Worm (Caenorhabditis elegans) whole organism, L4/young adult: Measurements from ENCODE around the gene F28E10.4.

Source experiments
- W03F9.2 ChIP-seq: fragments of 150-350 bp; optimal IDR thresholded peaks from 2 replicates; lab custom pipeline; 2014; ENCODE audit warnings: missing biosample characterization, missing genetic modification characterization
- dao-5 ChIP-seq: sonication (generic microtip); optimal IDR thresholded peaks from 2 replicates; lab custom pipeline; 2016; ENCODE audit warnings: missing genotype, missing genetic modification characterization, moderate library complexity, missing compliant biosample characterization
- him-1 ChIP-seq: sonication (generic microtip); optimal IDR thresholded peaks from 2 replicates; lab custom pipeline; 2016; ENCODE audit warnings: missing genotype, missing genetic modification reagents, missing genetic modification characterization, missing compliant biosample characterization

The F28E10.4 gene

ce11 chrIV:4570599-4570998 lies 3.4 kb upstream of the F28E10.4 start:
- TF ChIP-seq W03F9.2 (tag; lab: Kevin White, UChicago): no peak
- peak; percentile 62 for TF ChIP-seq him-1

DNA sequence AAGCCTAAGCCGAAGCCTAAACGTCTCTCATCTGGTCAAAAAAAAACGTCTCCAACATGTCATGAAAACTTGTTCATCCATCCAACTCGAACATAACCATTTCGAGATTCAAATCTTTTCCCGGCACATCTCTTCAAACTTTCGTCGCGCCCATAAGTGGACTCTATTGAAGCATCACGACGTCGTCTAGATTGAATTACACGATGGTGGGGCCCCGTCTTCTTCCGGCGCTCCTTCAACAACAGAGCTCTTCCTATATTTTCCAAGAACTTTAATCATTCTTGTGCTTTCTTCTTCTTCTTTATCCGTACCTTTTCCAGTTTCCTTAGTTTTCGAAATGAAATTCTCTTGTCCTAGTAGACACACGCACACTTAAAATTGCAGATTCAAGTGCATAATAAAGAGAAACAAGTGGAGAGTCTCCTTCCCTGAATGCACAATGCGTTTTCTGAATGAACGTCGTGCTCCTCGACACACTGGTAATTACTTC lies 1.2 kb upstream of the F28E10.4 start, which contains the start of gene F28E10.1:
Gene F28E10.1, plus strand, starts transcription at position 440 of the 490 bp plus-strand sequence.
- no peak for TF ChIP-seq dao-5 (tag; lab: Kevin White, UChicago)
- no peak for TF ChIP-seq W03F9.2 (tag; lab: Kevin White, UChicago)
- TF ChIP-seq him-1: no peak

ce11 chrIV:4565882-4566281 lies 1.4 kb downstream of the F28E10.4 start:
- TF ChIP-seq W03F9.2 (tag; lab: Kevin White, UChicago) (no peak), dao-5 (tag; lab: Kevin White, UChicago) (no peak), him-1 (no peak)

DNA sequence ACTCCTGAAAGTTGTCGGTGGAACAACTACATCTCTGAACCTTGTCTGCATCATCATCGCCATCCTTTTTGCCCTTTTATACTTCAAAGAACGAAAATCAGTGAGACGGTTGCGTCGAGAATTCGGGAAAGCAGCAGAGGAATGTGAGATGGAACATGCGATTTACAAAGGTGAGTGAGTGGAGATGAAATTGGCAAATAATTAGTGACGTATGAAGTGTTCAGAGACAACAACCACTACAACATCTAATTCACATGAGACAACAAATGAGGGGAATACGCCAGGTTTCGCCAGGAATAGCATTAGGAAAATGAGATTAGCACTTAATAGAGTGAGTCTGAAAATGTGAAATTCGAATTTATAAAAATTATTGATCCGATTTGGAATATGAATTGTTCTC lies 2.7 kb downstream of the F28E10.4 start:
- no peak for TF ChIP-seq W03F9.2 (tag; lab: Kevin White, UChicago)
- TF ChIP-seq dao-5 (tag; lab: Kevin White, UChicago): no peak
- no peak for TF ChIP-seq him-1

- TF ChIP-seq him-1 (no peak), dao-5 (tag; lab: Kevin White, UChicago) (no peak), W03F9.2 (tag; lab: Kevin White, UChicago) (no peak)
Measured at ce11 chrIV:4562599-4563116, 4.6 kb downstream of the F28E10.4 start, which contains the start of gene igeg-1. Gene igeg-1, plus strand, starts transcription at chrIV:4562649.

ce11 chrIV:4559160-4559559 lies 8.1 kb downstream of the F28E10.4 start:
- TF ChIP-seq him-1 (no peak), W03F9.2 (tag; lab: Kevin White, UChicago) (no peak), dao-5 (tag; lab: Kevin White, UChicago) (no peak)

ce11 chrIV:4557731-4558130 lies 9.5 kb downstream of the F28E10.4 start:
- no peak for TF ChIP-seq him-1
- no peak for TF ChIP-seq W03F9.2 (tag; lab: Kevin White, UChicago)
- TF ChIP-seq dao-5 (tag; lab: Kevin White, UChicago): no peak

- no peak for TF ChIP-seq W03F9.2 (tag; lab: Kevin White, UChicago)
Measured at ce11 chrIV:4557130-4557529, 10.1 kb downstream of the F28E10.4 start.

DNA sequence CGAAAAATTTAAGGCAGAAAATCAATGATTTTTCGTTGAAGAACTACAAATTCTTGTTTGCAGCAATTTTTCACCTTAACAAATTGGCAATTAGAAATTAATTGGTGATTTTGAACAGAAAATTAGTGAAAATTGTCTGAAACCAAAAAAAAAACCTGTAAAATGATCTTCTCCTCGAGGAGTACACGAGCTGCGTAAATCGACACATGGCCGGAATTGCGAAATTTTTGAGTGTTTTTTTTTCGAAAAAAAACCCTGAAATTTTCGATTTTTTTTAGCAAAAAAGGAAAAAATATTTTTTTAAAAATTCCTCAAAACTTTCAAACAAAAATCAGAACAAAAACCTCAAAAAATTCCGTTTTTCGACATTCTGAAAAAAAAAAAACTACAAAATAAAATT lies 15.7 kb downstream of the F28E10.4 start:
- TF ChIP-seq W03F9.2 (tag; lab: Kevin White, UChicago): no peak
- TF ChIP-seq dao-5 (tag; lab: Kevin White, UChicago): no peak
- TF ChIP-seq him-1: no peak

DNA sequence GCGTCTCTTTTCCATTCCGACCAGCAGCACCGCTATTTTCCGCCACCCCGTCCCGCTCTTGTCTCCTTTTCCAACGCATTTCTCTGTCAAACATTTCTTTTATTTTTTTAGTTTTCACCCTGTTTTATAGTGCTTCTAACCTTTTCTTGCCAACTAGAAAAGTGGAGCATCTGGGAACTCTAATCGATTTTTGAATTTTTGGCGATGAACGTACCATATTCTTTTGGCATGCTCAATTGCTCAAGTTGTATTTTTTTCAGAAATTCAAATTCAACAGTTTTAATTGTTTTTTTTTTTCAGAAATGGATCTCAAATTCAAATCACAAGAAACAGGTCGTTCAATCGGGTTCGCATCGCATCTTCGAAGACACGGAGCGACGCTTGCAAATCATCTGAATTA lies 19.0 kb downstream of the F28E10.4 start, which contains the start of gene ZK185.1:
Gene ZK185.1, plus strand, starts transcription at position 301 of the 400 bp plus-strand sequence.
- no peak for TF ChIP-seq him-1
- no peak for TF ChIP-seq dao-5 (tag; lab: Kevin White, UChicago)
- TF ChIP-seq W03F9.2 (tag; lab: Kevin White, UChicago): no peak

- TF ChIP-seq him-1 (no peak), W03F9.2 (tag; lab: Kevin White, UChicago) (no peak), dao-5 (tag; lab: Kevin White, UChicago) (no peak)
Measured at ce11 chrIV:4545818-4546217, 21.4 kb downstream of the F28E10.4 start, which contains the start of gene ZK185.5. Gene ZK185.5, minus strand, starts transcription at chrIV:4545918.

DNA sequence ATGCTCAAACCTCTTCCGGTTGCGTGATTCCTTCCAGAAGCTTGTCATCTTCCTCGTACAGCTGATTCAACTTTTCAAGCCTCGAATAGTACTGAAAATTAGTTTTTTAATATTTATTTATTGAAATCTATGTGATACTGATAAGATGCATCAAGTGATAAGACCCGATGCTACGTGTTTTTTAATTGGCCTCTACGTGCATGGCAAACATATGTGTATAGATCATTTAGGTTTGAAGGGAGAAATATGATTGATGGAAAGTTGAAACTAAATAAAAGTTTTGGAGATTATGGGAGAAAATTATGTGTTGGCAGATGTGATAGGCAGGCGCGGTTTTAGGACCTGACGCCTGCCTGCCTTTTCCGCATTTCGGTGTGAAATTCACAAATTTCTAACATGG lies 23.0 kb downstream of the F28E10.4 start:
- TF ChIP-seq him-1 (no peak), W03F9.2 (tag; lab: Kevin White, UChicago) (peak; percentile 5)

DNA sequence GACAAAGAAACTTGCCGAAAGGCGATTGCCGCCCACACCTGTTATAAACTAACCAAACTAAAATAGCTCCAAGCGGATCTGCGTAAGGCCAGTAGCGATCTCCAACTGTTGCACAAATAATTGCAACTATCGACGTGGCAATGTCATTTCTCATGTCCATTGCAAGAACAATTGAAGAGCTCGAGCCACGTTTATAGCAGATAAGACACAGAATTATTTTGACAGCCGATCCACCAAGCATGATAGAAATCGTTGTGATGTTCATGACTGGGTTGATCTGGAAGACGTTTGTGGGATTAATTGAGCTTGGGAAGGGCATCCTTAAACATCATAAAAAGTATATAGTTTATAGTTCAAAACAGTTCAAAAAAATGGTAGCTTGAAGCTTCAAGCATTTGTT lies 24.3 kb downstream of the F28E10.4 start:
- TF ChIP-seq W03F9.2 (tag; lab: Kevin White, UChicago) (no peak), dao-5 (tag; lab: Kevin White, UChicago) (no peak), him-1 (no peak)

- no peak for TF ChIP-seq W03F9.2 (tag; lab: Kevin White, UChicago)
- TF ChIP-seq dao-5 (tag; lab: Kevin White, UChicago): no peak
- TF ChIP-seq him-1: no peak
Measured at ce11 chrIV:4541195-4541594, 26.0 kb downstream of the F28E10.4 start.

- TF ChIP-seq him-1: no peak
- TF ChIP-seq W03F9.2 (tag; lab: Kevin White, UChicago): no peak
- no peak for TF ChIP-seq dao-5 (tag; lab: Kevin White, UChicago)
Measured at ce11 chrIV:4538672-4539071, 28.6 kb downstream of the F28E10.4 start.
